Fruit fly (Drosophila melanogaster) whole organism, adult: Measurements from ENCODE around the gene comm2.

Experiments used
- CG11617 ChIP-seq: fragments of 200-800 bp; sonication (Bioruptor generic); optimal IDR thresholded peaks from 2 replicates; lab custom pipeline; 2017; ENCODE audit warnings: mild to moderate bottlenecking, missing biosample characterization, missing genetic modification reagents, missing genetic modification characterization
- CG12768 ChIP-seq: fragments of 200-800 bp; sonication (Bioruptor generic); optimal IDR thresholded peaks from 2 replicates; lab custom pipeline; 2017; ENCODE audit warnings: missing biosample characterization, missing genetic modification characterization, mild to moderate bottlenecking, moderate library complexity, missing genetic modification reagents
- CG14711 ChIP-seq: fragments of 200-800 bp; sonication (Bioruptor generic); optimal IDR thresholded peaks from 2 replicates; lab custom pipeline; 2018; ENCODE audit warnings: missing biosample characterization, mild to moderate bottlenecking, missing genetic modification characterization, moderate library complexity
- CG1620 ChIP-seq: fragments of 200-800 bp; sonication (Bioruptor generic); optimal IDR thresholded peaks from 2 replicates; lab custom pipeline; 2016; ENCODE audit warnings: missing biosample characterization, missing genetic modification characterization
- CG33017 ChIP-seq: fragments of 200-800 bp; sonication (Bioruptor generic); optimal IDR thresholded peaks from 2 replicates; lab custom pipeline; 2018; ENCODE audit warnings: missing biosample characterization, mild to moderate bottlenecking, missing genetic modification characterization, moderate library complexity
- CG5204 ChIP-seq: fragments of 200-800 bp; sonication (Bioruptor generic); optimal IDR thresholded peaks from 2 replicates; lab custom pipeline; 2016; ENCODE audit warnings: missing biosample characterization, missing genetic modification characterization
- CG7045 ChIP-seq: fragments of 200-800 bp; sonication (Bioruptor generic); optimal IDR thresholded peaks from 2 replicates; lab custom pipeline; 2017; ENCODE audit warnings: missing biosample characterization, mild to moderate bottlenecking, missing genetic modification characterization
- CG7101 ChIP-seq: fragments of 200-800 bp; sonication (Bioruptor generic); optimal IDR thresholded peaks from 2 replicates; lab custom pipeline; 2018; ENCODE audit warnings: missing biosample characterization, mild to moderate bottlenecking, missing genetic modification characterization, moderate library complexity
- Clk ChIP-seq: fragments of 200-800 bp; sonication (Bioruptor generic); optimal IDR thresholded peaks from 2 replicates; lab custom pipeline; 2017; ENCODE audit warnings: missing biosample characterization, missing genetic modification characterization
- Crg-1 ChIP-seq: fragments of 200-800 bp; sonication (Bioruptor generic); optimal IDR thresholded peaks from 2 replicates; lab custom pipeline; 2016; ENCODE audit warnings: missing biosample characterization, missing genetic modification characterization
- Hr96 ChIP-seq: fragments of 200-800 bp; sonication (Bioruptor generic); optimal IDR thresholded peaks from 2 replicates; lab custom pipeline; 2016; ENCODE audit warnings: missing biosample characterization, missing genetic modification characterization
- Mnt ChIP-seq: fragments of 200-800 bp; sonication (Bioruptor generic); optimal IDR thresholded peaks from 2 replicates; lab custom pipeline; 2016; ENCODE audit warnings: missing biosample characterization, mild to moderate bottlenecking, missing genetic modification characterization
- bab1 ChIP-seq: fragments of 200-800 bp; sonication (Bioruptor generic); optimal IDR thresholded peaks from 3 replicates; lab custom pipeline; 2019; ENCODE audit warnings: missing biosample characterization, mild to moderate bottlenecking, missing genetic modification characterization, moderate library complexity
- cic ChIP-seq: fragments of 200-800 bp; sonication (Bioruptor generic); optimal IDR thresholded peaks from 2 replicates; lab custom pipeline; 2017; ENCODE audit warnings: missing biosample characterization, mild to moderate bottlenecking, missing genetic modification characterization, moderate library complexity
- cnc ChIP-seq, 2 experiments: fragments of >200 bp; optimal IDR thresholded peaks; 2 replicates each; lab custom pipeline; 2017
- kay ChIP-seq: fragments of 200-800 bp; sonication (Bioruptor generic); peaks from one replicate; lab custom pipeline; 2016; ENCODE audit warnings: missing biosample characterization, missing genetic modification characterization, borderline replicate concordance
- ovo ChIP-seq: fragments of 200-800 bp; sonication (Bioruptor generic); optimal IDR thresholded peaks from 2 replicates; lab custom pipeline; 2016; ENCODE audit warnings: missing biosample characterization, missing genetic modification characterization
- pad ChIP-seq: fragments of 200-800 bp; sonication (Bioruptor generic); optimal IDR thresholded peaks from 3 replicates; lab custom pipeline; 2017; ENCODE audit warnings: missing biosample characterization, missing genetic modification characterization, mild to moderate bottlenecking, moderate library complexity, missing genetic modification reagents
- tj ChIP-seq: fragments of 200-800 bp; sonication (Bioruptor generic); optimal IDR thresholded peaks from 3 replicates; lab custom pipeline; 2017; ENCODE audit warnings: missing biosample characterization, mild to moderate bottlenecking, missing genetic modification characterization, moderate library complexity
- toe ChIP-seq: fragments of 200-800 bp; sonication (Bioruptor generic); optimal IDR thresholded peaks from 2 replicates; lab custom pipeline; 2016; ENCODE audit warnings: missing biosample characterization, missing genetic modification characterization

comm2 gene

dm6 chr3L:15740708-15741280, 41.1 kb upstream of the comm2 start:
- TF ChIP-seq CG14711 (no peak), ovo (GFP tag; lab: Kevin White, UChicago) (no peak), Hr96 (no peak), Mnt (GFP tag; lab: Kevin White, UChicago) (no peak), tj (GFP tag; lab: Kevin White, UChicago) (no peak), toe (GFP tag; lab: Kevin White, UChicago) (no peak), pad (no peak), CG5204 (GFP tag; lab: Kevin White, UChicago) (no peak), CG1620 (no peak), Crg-1 (no peak), CG11617 (GFP tag; lab: Kevin White, UChicago) (no peak), CG7045 (GFP tag; lab: Kevin White, UChicago) (no peak), CG12768 (GFP tag; lab: Kevin White, UChicago) (no peak), bab1 (GFP tag; lab: Kevin White, UChicago) (no peak)

dm6 chr3L:15731832-15732506, 32.3 kb upstream of the comm2 start:
- no peak for TF ChIP-seq CG33017 (tag; lab: Kevin White, UChicago)
- TF ChIP-seq CG1620 = no peak

dm6 chr3L:15729306-15730006, 29.8 kb upstream of the comm2 start:
- no peak for TF ChIP-seq CG33017 (tag; lab: Kevin White, UChicago)
- TF ChIP-seq kay = no peak
- no peak for TF ChIP-seq CG11617 (GFP tag; lab: Kevin White, UChicago)
- TF ChIP-seq CG14711 = no peak
- TF ChIP-seq pad = no peak
- TF ChIP-seq Mnt (GFP tag; lab: Kevin White, UChicago) = no peak
- no peak for TF ChIP-seq CG7045 (GFP tag; lab: Kevin White, UChicago)
- TF ChIP-seq ovo (GFP tag; lab: Kevin White, UChicago) = no peak
- no peak for TF ChIP-seq CG1620
- no peak for TF ChIP-seq CG7101
- TF ChIP-seq bab1 (GFP tag; lab: Kevin White, UChicago) = no peak
- TF ChIP-seq cic (GFP tag; lab: Kevin White, UChicago) = no peak

- TF ChIP-seq CG5204 (GFP tag; lab: Kevin White, UChicago) (no peak), CG7045 (GFP tag; lab: Kevin White, UChicago) (no peak), kay (no peak), CG14711 (no peak), toe (GFP tag; lab: Kevin White, UChicago) (no peak), Clk (no peak), ovo (GFP tag; lab: Kevin White, UChicago) (no peak), bab1 (GFP tag; lab: Kevin White, UChicago) (no peak), Hr96 (no peak), cnc (optimal IDR thresholded peaks at IDR 0.05; lab: Kevin White, UChicago) (no peak), CG11617 (GFP tag; lab: Kevin White, UChicago) (no peak), CG33017 (tag; lab: Kevin White, UChicago) (no peak), CG12768 (GFP tag; lab: Kevin White, UChicago) (no peak), pad (no peak), cic (GFP tag; lab: Kevin White, UChicago) (no peak), tj (GFP tag; lab: Kevin White, UChicago) (no peak), CG1620 (no peak), Mnt (GFP tag; lab: Kevin White, UChicago) (no peak)
Observed at dm6 chr3L:15728195-15728594, 28.5 kb upstream of the comm2 start, which contains the start of gene comm. comm (minus strand) TSS chr3L:15728430.

- TF ChIP-seq toe (GFP tag; lab: Kevin White, UChicago) = no peak
- no peak for TF ChIP-seq kay
- TF ChIP-seq Crg-1 = no peak
- no peak for TF ChIP-seq CG12768 (GFP tag; lab: Kevin White, UChicago)
- TF ChIP-seq CG7101 = no peak
- TF ChIP-seq CG14711 = no peak
- no peak for TF ChIP-seq Hr96
- no peak for TF ChIP-seq Clk
- no peak for TF ChIP-seq CG7045 (GFP tag; lab: Kevin White, UChicago)
- TF ChIP-seq CG11617 (GFP tag; lab: Kevin White, UChicago) = no peak
- no peak for TF ChIP-seq cic (GFP tag; lab: Kevin White, UChicago)
Observed at dm6 chr3L:15726799-15727198, 27.1 kb upstream of the comm2 start.

- TF ChIP-seq kay = no peak
- no peak for TF ChIP-seq Clk
- no peak for TF ChIP-seq toe (GFP tag; lab: Kevin White, UChicago)
- no peak for TF ChIP-seq pad
- TF ChIP-seq ovo (GFP tag; lab: Kevin White, UChicago) = no peak
- no peak for TF ChIP-seq bab1 (GFP tag; lab: Kevin White, UChicago)
Observed at dm6 chr3L:15720905-15721304, 21.3 kb upstream of the comm2 start.
